Worm (Caenorhabditis elegans): ENCODE results near the gene C33F10.12.

The C33F10.12 gene

DNA sequence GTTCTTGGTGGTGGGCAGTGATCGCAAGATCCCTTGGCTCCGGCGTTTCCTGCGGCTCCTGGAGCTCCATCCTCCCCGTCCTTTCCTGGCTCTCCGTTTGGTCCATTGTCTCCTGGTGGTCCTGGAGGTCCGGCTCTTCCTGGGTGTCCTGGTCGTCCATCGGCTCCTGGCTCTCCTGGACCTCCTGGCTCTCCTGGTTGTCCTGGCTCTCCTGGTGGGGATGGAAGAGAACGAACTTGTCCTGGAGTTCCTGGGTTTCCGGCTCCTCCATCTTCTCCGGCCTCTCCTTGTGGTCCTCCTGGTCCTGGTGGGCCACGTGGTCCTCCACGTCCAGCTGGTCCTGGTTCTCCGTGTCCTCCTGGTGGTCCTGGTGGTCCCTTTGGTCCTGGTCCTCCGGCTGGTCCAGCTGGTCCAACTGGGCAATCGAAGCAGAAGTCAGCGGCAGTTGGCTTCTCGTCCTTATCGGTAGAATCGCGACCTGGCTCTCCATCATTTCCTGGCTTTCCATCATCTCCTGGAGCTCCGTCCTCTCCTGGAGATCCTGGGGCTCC lies 32.3 kb upstream of the C33F10.12 start:
- TF ChIP-seq aly-2 (tag; optimal IDR thresholded peaks at IDR 0.05) (no peak), nhr-76 (tag; optimal IDR thresholded peaks at IDR 0.05) (no peak), mdl-1 (tag; optimal IDR thresholded peaks at IDR 0.05) (no peak), nhr-77 (tag; optimal IDR thresholded peaks at IDR 0.05) (no peak), lim-7 (GFP tag; IDR thresholded peaks at IDR 0.05) (no peak), madf-9 (GFP tag; conservative IDR thresholded peaks at IDR 0.05) (peak; percentile 2; the same call in 1 of the 2 replicates), ctbp-1 (GFP tag; IDR thresholded peaks at IDR 0.05) (0 out of 2 replicates have a peak, but pooled peaks have one; percentile 29), jun-1 (tag; optimal IDR thresholded peaks at IDR 0.05) (no peak), nhr-48 (tag; optimal IDR thresholded peaks at IDR 0.05) (no peak), set-16 (GFP tag; IDR thresholded peaks at IDR 0.05) (peak; percentile 98), spr-1 (tag; optimal IDR thresholded peaks at IDR 0.05) (no peak), aha-1 (tag) (peak; percentile 7), saeg-2 (GFP tag; IDR thresholded peaks at IDR 0.05) (no peak), dmd-6 (GFP tag; IDR thresholded peaks at IDR 0.05) (no peak), mep-1 (tag; optimal IDR thresholded peaks at IDR 0.05) (no peak), egl-43 (GFP tag; IDR thresholded peaks at IDR 0.05) (0 out of 2 replicates have a peak, but pooled peaks have one; percentile 33), Y5F2A.4 (GFP tag; optimal IDR thresholded peaks at IDR 0.05) (no peak), mdt-29 (GFP tag; IDR thresholded peaks at IDR 0.05) (no peak)

DNA sequence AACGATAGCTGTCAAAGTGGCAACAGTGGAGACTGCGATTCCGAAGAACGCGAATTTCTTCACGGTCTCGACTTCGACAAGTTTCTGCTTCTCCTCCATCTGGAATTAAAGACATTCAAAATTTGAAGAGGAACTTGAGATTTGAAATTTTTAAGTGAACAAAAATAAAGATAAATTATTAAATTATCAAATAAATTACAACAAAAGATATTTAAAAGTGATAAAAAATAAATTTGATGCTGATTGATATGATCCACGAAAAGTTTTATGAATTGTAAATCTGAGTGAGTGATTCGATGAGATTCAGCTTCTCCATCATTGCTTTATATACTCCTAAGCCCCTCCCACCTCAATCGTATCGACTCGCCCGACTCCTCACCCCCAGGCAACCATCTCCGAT lies 29.9 kb upstream of the C33F10.12 start, which contains the start of gene col-17:
TSS of gene col-17 (minus strand) at position 101 of the 400 bp plus-strand sequence.
- TF ChIP-seq ces-1 (GFP tag; optimal IDR thresholded peaks at IDR 0.05) = no peak
- no peak for TF ChIP-seq rbr-2 (tag; optimal IDR thresholded peaks at IDR 0.05)
- TF ChIP-seq unc-130 (GFP tag; optimal IDR thresholded peaks at IDR 0.05) = no peak
- no peak for TF ChIP-seq fos-1 (tag; optimal IDR thresholded peaks at IDR 0.05)
- TF ChIP-seq dve-1 (tag; optimal IDR thresholded peaks at IDR 0.05; ENCODE audit: insufficient read depth) = no peak
- no peak for TF ChIP-seq ceh-82 (tag; optimal IDR thresholded peaks at IDR 0.05)
- no peak for TF ChIP-seq zip-11 (GFP tag; IDR thresholded peaks at IDR 0.05)
- no peak for TF ChIP-seq aha-1 (tag)
- TF ChIP-seq ztf-11 (tag; optimal IDR thresholded peaks at IDR 0.05) = no peak
- TF ChIP-seq hlh-11 (tag; optimal IDR thresholded peaks at IDR 0.05) = no peak
- TF ChIP-seq ceh-62 (tag; optimal IDR thresholded peaks at IDR 0.05) = no peak

DNA sequence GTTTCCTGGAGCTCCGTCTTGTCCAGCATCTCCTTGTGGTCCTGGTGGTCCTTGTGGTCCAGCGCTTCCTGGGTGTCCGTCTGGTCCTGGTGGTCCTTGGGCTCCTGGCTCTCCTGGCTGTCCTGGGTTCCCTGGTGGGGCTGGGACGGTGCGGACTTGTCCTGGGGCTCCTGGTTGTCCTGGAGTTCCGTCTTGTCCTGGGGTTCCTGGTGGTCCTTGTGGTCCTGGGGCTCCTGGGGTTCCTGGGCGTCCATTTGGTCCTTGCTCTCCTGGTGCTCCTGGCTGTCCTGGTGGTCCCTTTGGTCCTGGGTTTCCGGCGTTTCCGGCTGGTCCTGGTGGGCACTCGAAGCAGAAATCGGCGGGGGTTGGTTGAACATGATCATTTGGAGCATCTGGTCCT lies 29.3 kb upstream of the C33F10.12 start:
- TF ChIP-seq snpc-1.2 (GFP tag; IDR thresholded peaks at IDR 0.05) = 0 out of 2 replicates have a peak, but pooled peaks have one; percentile 23
- TF ChIP-seq set-16 (GFP tag; IDR thresholded peaks at IDR 0.05) = peak; percentile 97

DNA sequence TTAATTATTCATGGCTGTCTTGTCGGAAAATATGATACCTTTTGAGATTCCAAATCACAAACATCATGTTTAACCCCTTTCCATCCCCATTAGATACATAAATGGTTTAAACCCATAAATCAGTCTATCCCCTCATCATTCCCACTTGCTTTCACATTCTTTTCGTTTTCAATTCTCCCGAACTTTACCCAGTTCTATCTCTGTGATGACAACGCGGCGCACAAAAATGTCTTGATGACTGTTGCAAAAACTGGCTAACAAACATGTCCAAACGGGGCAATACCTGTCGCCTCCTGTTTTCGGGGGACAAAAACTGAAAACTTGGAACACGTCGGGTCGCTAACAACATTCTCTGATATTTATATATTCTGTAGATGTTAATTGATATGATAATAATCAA lies 28.5 kb upstream of the C33F10.12 start:
- TF ChIP-seq nhr-102 (tag; optimal IDR thresholded peaks at IDR 0.05) (no peak), tra-1 (GFP tag; IDR thresholded peaks at IDR 0.05) (no peak), nhr-111 (GFP tag; optimal IDR thresholded peaks at IDR 0.05) (no peak), madf-9 (GFP tag; conservative IDR thresholded peaks at IDR 0.05) (no peak), spr-1 (tag; optimal IDR thresholded peaks at IDR 0.05) (no peak), ama-1 (optimal IDR thresholded peaks at IDR 0.05) (peak; percentile 82), mxl-3 (GFP tag; optimal IDR thresholded peaks at IDR 0.05) (peak; percentile 65), lin-13 (GFP tag; optimal IDR thresholded peaks at IDR 0.05) (no peak), daf-16 (GFP tag; optimal IDR thresholded peaks at IDR 0.05) (no peak), daf-16 (tag; optimal IDR thresholded peaks at IDR 0.05) (no peak), nhr-6 (tag; optimal IDR thresholded peaks at IDR 0.05) (no peak), F49E8.2 (tag; optimal IDR thresholded peaks at IDR 0.05; ENCODE audit: borderline replicate concordance) (no peak), arid-1 (GFP tag; conservative IDR thresholded peaks at IDR 0.05) (no peak), Y105C5A.15 (GFP tag; IDR thresholded peaks at IDR 0.05) (no peak), Y48G9A.11 (GFP tag; IDR thresholded peaks at IDR 0.05) (no peak), unc-130 (GFP tag; optimal IDR thresholded peaks at IDR 0.05) (no peak), Y5F2A.4 (GFP tag; optimal IDR thresholded peaks at IDR 0.05) (no peak), aha-1 (tag) (peak; percentile 73), hlh-11 (tag; optimal IDR thresholded peaks at IDR 0.05) (peak; percentile 71), mdt-29 (GFP tag; IDR thresholded peaks at IDR 0.05) (no peak), nhr-41 (GFP tag; IDR thresholded peaks at IDR 0.05) (no peak), nhr-25 (tag; optimal IDR thresholded peaks at IDR 0.05; ENCODE audit: borderline replicate concordance, insufficient read depth) (no peak), spr-3 (GFP tag; optimal IDR thresholded peaks at IDR 0.05) (no peak), nhr-10 (tag; optimal IDR thresholded peaks at IDR 0.05) (no peak), nhr-28 (tag; optimal IDR thresholded peaks at IDR 0.05) (peak; percentile 42)
